Worm (Caenorhabditis elegans): ENCODE measurements around the gene C12D8.21.

DNA sequence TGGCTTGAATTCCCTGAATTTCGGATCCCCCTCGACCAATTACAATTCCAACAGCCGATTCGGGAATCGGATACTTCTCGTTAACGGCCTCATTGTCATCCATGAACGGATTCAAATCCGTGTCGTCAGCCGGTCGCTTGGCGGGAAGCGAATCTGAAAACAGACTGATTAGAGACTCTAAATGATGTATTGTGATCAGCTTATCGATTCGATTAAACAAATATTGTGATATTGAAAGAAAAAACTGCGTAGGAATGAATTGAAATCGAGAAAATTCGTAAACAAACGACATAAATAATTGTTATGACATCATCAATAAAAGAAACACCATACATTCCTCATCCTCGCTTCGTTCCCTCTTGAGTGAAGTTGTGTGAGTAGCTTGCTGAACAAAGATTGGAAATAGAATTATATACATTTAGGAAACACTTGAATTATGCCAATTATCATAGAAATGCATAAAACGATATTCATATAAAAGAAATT is 3.0 kb downstream of the C12D8.21 start:
- no peak for TF ChIP-seq hlh-15 (tag; optimal IDR thresholded peaks at IDR 0.05)
- no peak for TF ChIP-seq gmeb-2 (tag; optimal IDR thresholded peaks at IDR 0.05)
- TF ChIP-seq hlh-30 (tag; optimal IDR thresholded peaks at IDR 0.05; ENCODE audit: insufficient read depth), result no peak
- no peak for TF ChIP-seq ets-4 (tag; optimal IDR thresholded peaks at IDR 0.05)
- no peak for TF ChIP-seq zip-5 (tag; optimal IDR thresholded peaks at IDR 0.05)
- no peak for TF ChIP-seq eyg-1 (tag; optimal IDR thresholded peaks at IDR 0.05)
- TF ChIP-seq nhr-11 (tag; optimal IDR thresholded peaks at IDR 0.05), result no peak
- TF ChIP-seq ceh-9 (tag; optimal IDR thresholded peaks at IDR 0.05), result no peak
- TF ChIP-seq unc-3 (GFP tag; conservative IDR thresholded peaks at IDR 0.05), result no peak
- no peak for TF ChIP-seq unc-3 (tag; optimal IDR thresholded peaks at IDR 0.05)
- TF ChIP-seq F13H6.1 (tag; optimal IDR thresholded peaks at IDR 0.05), result no peak
- no peak for TF ChIP-seq sdc-2 (tag; optimal IDR thresholded peaks at IDR 0.05)
